Fruit fly (Drosophila melanogaster) whole organism, pupa: ENCODE data around the gene Ndc1.

ENCODE experiments used
- CG10348 ChIP-seq: fragments of 200-800 bp; sonication (Bioruptor generic); IDR thresholded peaks from 2 replicates; pipeline ENCODE4 v1.3.6; 2022; ENCODE audit warnings: missing biosample characterization, missing genetic modification characterization
- CG12605 ChIP-seq: fragments of 200-800 bp; sonication (Bioruptor generic); IDR thresholded peaks from 2 replicates; pipeline ENCODE4 v1.3.6; 2022; ENCODE audit warnings: missing biosample characterization, missing genetic modification characterization
- CG13204 ChIP-seq: fragments of 200-800 bp; sonication (Bioruptor generic); optimal IDR thresholded peaks from 2 replicates; lab custom pipeline; 2018; ENCODE audit warnings: missing biosample characterization, mild to moderate bottlenecking, missing genetic modification characterization, moderate library complexity
- CG14655 ChIP-seq: fragments of 200-800 bp; sonication (Bioruptor generic); optimal IDR thresholded peaks from 3 replicates; lab custom pipeline; 2017; ENCODE audit warnings: mild to moderate bottlenecking, missing biosample characterization, missing genetic modification reagents, missing genetic modification characterization
- CG15710 ChIP-seq: fragments of 200-800 bp; sonication (Bioruptor generic); optimal IDR thresholded peaks from 2 replicates; lab custom pipeline; 2018; ENCODE audit warnings: missing biosample characterization, mild to moderate bottlenecking, missing genetic modification characterization, moderate library complexity
- CG17806 ChIP-seq: fragments of 200-800 bp; sonication (Bioruptor generic); optimal IDR thresholded peaks from 2 replicates; lab custom pipeline; 2018; ENCODE audit warnings: missing biosample characterization, mild to moderate bottlenecking, missing genetic modification characterization, moderate library complexity
- CG32121 ChIP-seq: fragments of 200-800 bp; sonication (Bioruptor generic); IDR thresholded peaks from 2 replicates; pipeline ENCODE4 v1.3.6; 2022; ENCODE audit warnings: missing biosample characterization, missing genetic modification characterization
- CG34367 ChIP-seq: fragments of 200-800 bp; sonication (Bioruptor generic); optimal IDR thresholded peaks from 2 replicates; lab custom pipeline; 2018; ENCODE audit warnings: missing biosample characterization, mild to moderate bottlenecking, missing genetic modification characterization
- CG4496 ChIP-seq: fragments of 200-800 bp; sonication (Bioruptor generic); IDR thresholded peaks from 3 replicates; pipeline ENCODE4 v1.3.6; 2022; ENCODE audit warnings: missing biosample characterization, missing genetic modification characterization
- CG8159 ChIP-seq: fragments of 200-800 bp; sonication (Bioruptor generic); optimal IDR thresholded peaks from 3 replicates; lab custom pipeline; 2018; ENCODE audit warnings: missing biosample characterization, mild to moderate bottlenecking, missing genetic modification characterization, moderate library complexity
- CG8301 ChIP-seq: fragments of 200-800 bp; sonication (Bioruptor generic); optimal IDR thresholded peaks from 2 replicates; lab custom pipeline; 2018; ENCODE audit warnings: missing biosample characterization, mild to moderate bottlenecking, missing genetic modification characterization
- CG9948 ChIP-seq: fragments of 200-800 bp; sonication (Bioruptor generic); optimal IDR thresholded peaks from 2 replicates; lab custom pipeline; 2018; ENCODE audit warnings: missing biosample characterization, mild to moderate bottlenecking, missing genetic modification characterization, moderate library complexity
- D1 ChIP-seq: fragments of 200-800 bp; sonication (Bioruptor generic); optimal IDR thresholded peaks from 2 replicates; lab custom pipeline; 2018; ENCODE audit warnings: missing biosample characterization, mild to moderate bottlenecking, missing genetic modification characterization, moderate library complexity
- EcR ChIP-seq: fragments of 200-800 bp; sonication (Bioruptor generic); optimal IDR thresholded peaks from 3 replicates; lab custom pipeline; 2019; ENCODE audit warnings: missing biosample characterization, missing genetic modification characterization, mild to moderate bottlenecking, moderate library complexity, missing genetic modification reagents
- Ets98B ChIP-seq: fragments of 200-800 bp; sonication (Bioruptor generic); IDR thresholded peaks from 2 replicates; pipeline ENCODE4 v1.3.6; 2022; ENCODE audit warnings: missing biosample characterization, missing genetic modification characterization
- Pif1A ChIP-seq: fragments of 200-800 bp; sonication (Bioruptor generic); optimal IDR thresholded peaks from 3 replicates; lab custom pipeline; 2016; ENCODE audit warnings: missing biosample characterization, missing genetic modification characterization
- Pif1B ChIP-seq: fragments of 200-800 bp; sonication (Bioruptor generic); optimal IDR thresholded peaks from 3 replicates; lab custom pipeline; 2016; ENCODE audit warnings: missing biosample characterization, missing genetic modification characterization
- Snoo ChIP-seq: fragments of 200-800 bp; sonication (Bioruptor generic); optimal IDR thresholded peaks from 3 replicates; lab custom pipeline; 2017; ENCODE audit warnings: missing biosample characterization, mild to moderate bottlenecking, missing genetic modification characterization, inconsistent platforms
- fd96Ca ChIP-seq: fragments of 200-800 bp; sonication (Bioruptor generic); IDR thresholded peaks from 3 replicates; pipeline ENCODE4 v1.3.6; 2022; ENCODE audit warnings: missing biosample characterization, missing genetic modification characterization
- gl ChIP-seq: fragments of 200-800 bp; sonication (Bioruptor generic); optimal IDR thresholded peaks from 2 replicates; lab custom pipeline; 2018; ENCODE audit warnings: missing biosample characterization, mild to moderate bottlenecking, missing genetic modification characterization
- rn ChIP-seq: fragments of 200-800 bp; sonication (Bioruptor generic); IDR thresholded peaks from 2 replicates; pipeline ENCODE4 v1.3.6; 2022; ENCODE audit warnings: missing biosample characterization, missing genetic modification characterization

Gene Ndc1

dm6 chr3R:23924200-23924599 is at the start of gene Ndc1:
Ndc1 (plus strand) TSS chr3R:23924399.
- TF ChIP-seq CG8301 (tag; lab: Kevin White, UChicago) (no peak), EcR (GFP tag; lab: Kevin White, UChicago) (no peak), gl (tag; lab: Kevin White, UChicago) (no peak), CG13204 (GFP tag; lab: Kevin White, UChicago) (no peak), fd96Ca (GFP tag; lab: Robert Waterston, UW) (no peak), CG12605 (GFP tag; lab: Robert Waterston, UW) (no peak), CG10348 (GFP tag; lab: Robert Waterston, UW) (no peak), CG17806 (no peak), CG4496 (GFP tag; lab: Robert Waterston, UW) (no peak), CG32121 (no peak), Ets98B (GFP tag; lab: Robert Waterston, UW) (no peak), Pif1B (GFP tag; lab: Kevin White, UChicago) (no peak)

- no peak for TF ChIP-seq CG10348 (GFP tag; lab: Robert Waterston, UW)
- TF ChIP-seq CG14655: no peak
- TF ChIP-seq CG15710 (tag; lab: Kevin White, UChicago): no peak
- TF ChIP-seq Pif1B (GFP tag; lab: Kevin White, UChicago): no peak
- TF ChIP-seq EcR (GFP tag; lab: Kevin White, UChicago): no peak
- TF ChIP-seq CG12605 (GFP tag; lab: Robert Waterston, UW): no peak
- no peak for TF ChIP-seq gl (tag; lab: Kevin White, UChicago)
- TF ChIP-seq CG8159 (tag; lab: Kevin White, UChicago): no peak
- TF ChIP-seq D1 (tag; lab: Kevin White, UChicago): no peak
- no peak for TF ChIP-seq Snoo (tag; lab: Kevin White, UChicago)
- TF ChIP-seq CG34367: no peak
- no peak for TF ChIP-seq CG8301 (tag; lab: Kevin White, UChicago)
- no peak for TF ChIP-seq CG9948 (tag; lab: Kevin White, UChicago)
- no peak for TF ChIP-seq CG17806
- TF ChIP-seq CG13204 (GFP tag; lab: Kevin White, UChicago): no peak
- TF ChIP-seq CG32121: no peak
- no peak for TF ChIP-seq rn
- TF ChIP-seq fd96Ca (GFP tag; lab: Robert Waterston, UW): no peak
These were observed 49.4 kb upstream of the Ndc1 start for dm6 chr3R:23874752-23875151.

- TF ChIP-seq Snoo (tag; lab: Kevin White, UChicago): no peak
- TF ChIP-seq CG9948 (tag; lab: Kevin White, UChicago): no peak
- no peak for TF ChIP-seq CG10348 (GFP tag; lab: Robert Waterston, UW)
- TF ChIP-seq CG4496 (GFP tag; lab: Robert Waterston, UW): no peak
- no peak for TF ChIP-seq CG8159 (tag; lab: Kevin White, UChicago)
- no peak for TF ChIP-seq EcR (GFP tag; lab: Kevin White, UChicago)
- no peak for TF ChIP-seq CG13204 (GFP tag; lab: Kevin White, UChicago)
- TF ChIP-seq fd96Ca (GFP tag; lab: Robert Waterston, UW): no peak
- no peak for TF ChIP-seq CG32121
- no peak for TF ChIP-seq Pif1B (GFP tag; lab: Kevin White, UChicago)
- no peak for TF ChIP-seq D1 (tag; lab: Kevin White, UChicago)
- no peak for TF ChIP-seq CG17806
- no peak for TF ChIP-seq CG14655
- TF ChIP-seq Ets98B (GFP tag; lab: Robert Waterston, UW): no peak
- TF ChIP-seq, all 21 proteins: peak for 0
These were observed 47.5 kb upstream of the Ndc1 start for dm6 chr3R:23876699-23877098.

- TF ChIP-seq Snoo (tag; lab: Kevin White, UChicago) (peak; percentile 24), EcR (GFP tag; lab: Kevin White, UChicago) (peak; percentile 98), CG15710 (tag; lab: Kevin White, UChicago) (no peak), Ets98B (GFP tag; lab: Robert Waterston, UW) (peak; percentile 22; the same call in 1 of the 2 replicates), CG13204 (GFP tag; lab: Kevin White, UChicago) (peak; percentile 87)
These were observed 46.4 kb upstream of the Ndc1 start for dm6 chr3R:23877606-23878317.

- TF ChIP-seq Pif1A (GFP tag; lab: Kevin White, UChicago) (peak; percentile 41), Ets98B (GFP tag; lab: Robert Waterston, UW) (no peak), CG8301 (tag; lab: Kevin White, UChicago) (peak; percentile 80), CG8159 (tag; lab: Kevin White, UChicago) (peak; percentile 80), CG12605 (GFP tag; lab: Robert Waterston, UW) (no peak), CG17806 (peak; percentile 69), CG15710 (tag; lab: Kevin White, UChicago) (peak; percentile 73), CG10348 (GFP tag; lab: Robert Waterston, UW) (no peak), rn (no peak), fd96Ca (GFP tag; lab: Robert Waterston, UW) (0 out of 3 replicates have a peak, but pooled peaks have one; percentile 14), CG34367 (peak; percentile 52), CG9948 (tag; lab: Kevin White, UChicago) (peak; percentile 70), CG14655 (peak; percentile 81), D1 (tag; lab: Kevin White, UChicago) (peak; percentile 57)
These were observed 45.8 kb upstream of the Ndc1 start for dm6 chr3R:23878318-23878799.

dm6 chr3R:23880280-23880679 is 43.9 kb upstream of the Ndc1 start:
- TF ChIP-seq gl (tag; lab: Kevin White, UChicago) (no peak), CG14655 (no peak), CG12605 (GFP tag; lab: Robert Waterston, UW) (no peak), CG15710 (tag; lab: Kevin White, UChicago) (no peak), Pif1A (GFP tag; lab: Kevin White, UChicago) (no peak), Ets98B (GFP tag; lab: Robert Waterston, UW) (no peak), CG4496 (GFP tag; lab: Robert Waterston, UW) (no peak), CG17806 (no peak), Pif1B (GFP tag; lab: Kevin White, UChicago) (no peak), CG10348 (GFP tag; lab: Robert Waterston, UW) (no peak), EcR (GFP tag; lab: Kevin White, UChicago) (no peak)
- TF ChIP-seq, all 21 proteins: peak for 0
